Worm (Caenorhabditis elegans): ENCODE data around the gene frl-1.
"Not testable (repeated sequence)": the region's sequence is repeated elsewhere in the genome, so short reads cannot be mapped to it uniquely, and the experiment has no call there.

Gene frl-1

ce11 chrIII:2123673-2124187, at the start of gene frl-1:
frl-1 (plus strand) TSS chrIII:2124137.
- no peak for TF ChIP-seq drap-1 (GFP tag; optimal IDR thresholded peaks at IDR 0.05)
- TF ChIP-seq unc-120 (tag; optimal IDR thresholded peaks at IDR 0.05; ENCODE audit: poor library complexity, severe bottlenecking), result no peak
- no peak for TF ChIP-seq nhr-12 (tag; optimal IDR thresholded peaks at IDR 0.05)
- no peak for TF ChIP-seq tbx-8 (GFP tag; optimal IDR thresholded peaks at IDR 0.05)
- TF ChIP-seq lsy-2 (tag; optimal IDR thresholded peaks at IDR 0.05), result no peak
- no peak for TF ChIP-seq ceh-43 (GFP tag; optimal IDR thresholded peaks at IDR 0.05)

ce11 chrIII:2076546-2077134, 47.3 kb upstream of the frl-1 start, which contains the start of gene Y39A3A.4:
Y39A3A.4 (minus strand) TSS chrIII:2076596.
- no peak for TF ChIP-seq pha-4 (tag; optimal IDR thresholded peaks at IDR 0.05)

- TF ChIP-seq ces-1 (GFP tag; optimal IDR thresholded peaks at IDR 0.05); sptf-1 (tag; optimal IDR thresholded peaks at IDR 0.05); bed-3 (GFP tag; optimal IDR thresholded peaks at IDR 0.05): not testable (repeated sequence)
These were observed 41.4 kb upstream of the frl-1 start, which contains the start of gene cpt-3 for ce11 chrIII:2082519-2082918. cpt-3 (plus strand) TSS chrIII:2082819.

- no peak for TF ChIP-seq cnd-1 (tag; optimal IDR thresholded peaks at IDR 0.05)
- TF ChIP-seq ceh-83 (GFP tag; optimal IDR thresholded peaks at IDR 0.05), result no peak
- no peak for TF ChIP-seq ceh-43 (GFP tag; optimal IDR thresholded peaks at IDR 0.05)
- no peak for TF ChIP-seq nhr-12 (tag; optimal IDR thresholded peaks at IDR 0.05)
- TF ChIP-seq lin-13 (tag; optimal IDR thresholded peaks at IDR 0.05), result no peak
- TF ChIP-seq nhr-28 (tag; optimal IDR thresholded peaks at IDR 0.05), result no peak
- no peak for TF ChIP-seq nhr-237 (tag; optimal IDR thresholded peaks at IDR 0.05)
- TF ChIP-seq blmp-1 (tag; optimal IDR thresholded peaks at IDR 0.05), result no peak
- TF ChIP-seq ces-1 (GFP tag; optimal IDR thresholded peaks at IDR 0.05), result no peak
- no peak for TF ChIP-seq lin-32 (GFP tag; optimal IDR thresholded peaks at IDR 0.05)
- TF ChIP-seq ham-2 (GFP tag; optimal IDR thresholded peaks at IDR 0.05), result no peak
- TF ChIP-seq M03D4.4 (tag; optimal IDR thresholded peaks at IDR 0.05), result no peak
These were observed 39.1 kb upstream of the frl-1 start for ce11 chrIII:2084829-2085228.

ce11 chrIII:2089453-2089852, 34.5 kb upstream of the frl-1 start:
- TF ChIP-seq snpc-4 (tag; optimal IDR thresholded peaks at IDR 0.05), result no peak
- TF ChIP-seq pha-4 (tag; optimal IDR thresholded peaks at IDR 0.05), result no peak
- no peak for TF ChIP-seq unc-62 (GFP tag; optimal IDR thresholded peaks at IDR 0.05)
- no peak for TF ChIP-seq zip-8 (tag; optimal IDR thresholded peaks at IDR 0.05)
- TF ChIP-seq nhr-12 (tag; optimal IDR thresholded peaks at IDR 0.05), result no peak
- TF ChIP-seq nhr-76 (tag; optimal IDR thresholded peaks at IDR 0.05), result no peak
- TF ChIP-seq lin-13 (tag; optimal IDR thresholded peaks at IDR 0.05), result no peak
- no peak for TF ChIP-seq sptf-1 (tag; optimal IDR thresholded peaks at IDR 0.05)
- TF ChIP-seq nhr-2 (tag; optimal IDR thresholded peaks at IDR 0.05), result no peak
- no peak for TF ChIP-seq unc-120 (tag; optimal IDR thresholded peaks at IDR 0.05; ENCODE audit: poor library complexity, severe bottlenecking)
- no peak for TF ChIP-seq tbx-8 (GFP tag; optimal IDR thresholded peaks at IDR 0.05)
- TF ChIP-seq mab-5 (tag; optimal IDR thresholded peaks at IDR 0.05), result no peak

ce11 chrIII:2090695-2091094, 33.2 kb upstream of the frl-1 start:
- TF ChIP-seq ham-2 (GFP tag; optimal IDR thresholded peaks at IDR 0.05) (no peak), M03D4.4 (tag; optimal IDR thresholded peaks at IDR 0.05) (no peak), elt-1 (tag; optimal IDR thresholded peaks at IDR 0.05; ENCODE audit: borderline replicate concordance, insufficient read depth) (no peak), nhr-76 (tag; optimal IDR thresholded peaks at IDR 0.05) (no peak), lin-32 (GFP tag; optimal IDR thresholded peaks at IDR 0.05) (no peak), nhr-28 (tag; optimal IDR thresholded peaks at IDR 0.05) (no peak)

ce11 chrIII:2091367-2091766, 32.6 kb upstream of the frl-1 start:
- no peak for TF ChIP-seq ham-2 (GFP tag; optimal IDR thresholded peaks at IDR 0.05)
- TF ChIP-seq zip-8 (tag; optimal IDR thresholded peaks at IDR 0.05), result no peak
- TF ChIP-seq mab-5 (tag; optimal IDR thresholded peaks at IDR 0.05), result no peak
- TF ChIP-seq bed-3 (GFP tag; optimal IDR thresholded peaks at IDR 0.05), result no peak
- no peak for TF ChIP-seq ceh-43 (GFP tag; optimal IDR thresholded peaks at IDR 0.05)
- no peak for TF ChIP-seq flh-1 (GFP tag; optimal IDR thresholded peaks at IDR 0.05)
- TF ChIP-seq nhr-28 (tag; optimal IDR thresholded peaks at IDR 0.05), result no peak

Data from whole organism, mixed stage, embryonic.